Fruit fly (Drosophila melanogaster): ENCODE measurements around the gene obst-E.

The obst-E gene

dm6 chr2L:5720407-5721228, 45.3 kb downstream of the obst-E start, which contains the start of the genes CG11149 and sip1 (continued):
- peak; percentile 64 for TF ChIP-seq unc-4 (GFP tag; IDR thresholded peaks at IDR 0.05; ENCODE audit: partially characterized antibody)
- peak; percentile 43 for TF ChIP-seq sens (GFP tag)
- TF ChIP-seq stwl (tag; optimal IDR thresholded peaks at IDR 0.05) = peak; percentile 77
- no peak for TF ChIP-seq CG10543 (GFP tag; optimal IDR thresholded peaks at IDR 0.05)
- no peak for TF ChIP-seq CG9876 (GFP tag; optimal IDR thresholded peaks at IDR 0.05)
- no peak for TF ChIP-seq Elba2 (GFP tag; optimal IDR thresholded peaks at IDR 0.05)
- peak; percentile 67 for TF ChIP-seq bbx (GFP tag; IDR thresholded peaks at IDR 0.05; ENCODE audit: partially characterized antibody)
- TF ChIP-seq Dp (GFP tag; optimal IDR thresholded peaks at IDR 0.05) = peak; percentile 87
- no peak for TF ChIP-seq Oaz (GFP tag; IDR thresholded peaks at IDR 0.05)
- peak; percentile 47; the same call in 1 of the 2 replicates for TF ChIP-seq Bgb (GFP tag; IDR thresholded peaks at IDR 0.05; ENCODE audit: partially characterized antibody)
- TF ChIP-seq sob (GFP tag; IDR thresholded peaks at IDR 0.05) = no peak
- no peak for TF ChIP-seq NC2α (GFP tag; optimal IDR thresholded peaks at IDR 0.05)
- TF ChIP-seq CG6791 (GFP tag; IDR thresholded peaks at IDR 0.05; ENCODE audit: partially characterized antibody) = peak; percentile 46; the same call in 1 of the 3 replicates
- TF ChIP-seq CG2116 (GFP tag; optimal IDR thresholded peaks at IDR 0.05) = peak; percentile 19
- no peak for TF ChIP-seq ara (GFP tag; IDR thresholded peaks at IDR 0.05)
- TF ChIP-seq Sry-δ (GFP tag; optimal IDR thresholded peaks at IDR 0.05) = peak; percentile 74
- no peak for TF ChIP-seq HLH3B (GFP tag; IDR thresholded peaks at IDR 0.05)
- TF ChIP-seq fru (optimal IDR thresholded peaks at IDR 0.05) = no peak
- TF ChIP-seq bsh (GFP tag; optimal IDR thresholded peaks at IDR 0.05) = no peak
- no peak for TF ChIP-seq CG9727 (GFP tag; optimal IDR thresholded peaks at IDR 0.05)
- TF ChIP-seq CG30403 (GFP tag; optimal IDR thresholded peaks at IDR 0.05) = no peak
- no peak for TF ChIP-seq CG10274 (GFP tag; optimal IDR thresholded peaks at IDR 0.05)
- peak; percentile 29 for TF ChIP-seq sd (tag; optimal IDR thresholded peaks at IDR 0.05)
- TF ChIP-seq CG15479 (GFP tag; optimal IDR thresholded peaks at IDR 0.05) = no peak
- no peak for TF ChIP-seq Asciz (GFP tag; optimal IDR thresholded peaks at IDR 0.05)
- TF ChIP-seq fd64A (GFP tag; optimal IDR thresholded peaks at IDR 0.05) = no peak
- TF ChIP-seq CG2202 (tag; optimal IDR thresholded peaks at IDR 0.05) = no peak
- TF ChIP-seq aop (GFP tag; IDR thresholded peaks at IDR 0.05) = no peak
- TF ChIP-seq row (GFP tag; IDR thresholded peaks at IDR 0.05) = no peak
- TF ChIP-seq CG7372 (GFP tag; IDR thresholded peaks at IDR 0.05) = no peak
- TF ChIP-seq CG4820 (GFP tag; optimal IDR thresholded peaks at IDR 0.05) = no peak
- no peak for TF ChIP-seq esg (GFP tag; conservative IDR thresholded peaks at IDR 0.05)
- TF ChIP-seq Hr51 (GFP tag; optimal IDR thresholded peaks at IDR 0.05) = no peak
- TF ChIP-seq caup (GFP tag; optimal IDR thresholded peaks at IDR 0.05; ENCODE audit: severe bottlenecking) = no peak
- TF ChIP-seq CTCF (GFP tag; optimal IDR thresholded peaks at IDR 0.05) = no peak
- TF ChIP-seq lab (GFP tag; optimal IDR thresholded peaks at IDR 0.05) = no peak
- TF ChIP-seq fu2 (GFP tag; optimal IDR thresholded peaks at IDR 0.05) = no peak
- TF ChIP-seq Gug (GFP tag; IDR thresholded peaks at IDR 0.05) = no peak
- no peak for TF ChIP-seq sens-2 (GFP tag; IDR thresholded peaks at IDR 0.05)
- no peak for TF ChIP-seq CG12299 (tag; optimal IDR thresholded peaks at IDR 0.05)
- TF ChIP-seq corto (GFP tag; optimal IDR thresholded peaks at IDR 0.05) = no peak
- TF ChIP-seq sug (tag; optimal IDR thresholded peaks at IDR 0.05) = peak; percentile 75
- no peak for TF ChIP-seq CG17802 (tag; optimal IDR thresholded peaks at IDR 0.05)
- peak; percentile 37; the same call in 1 of the 2 replicates for TF ChIP-seq vvl (GFP tag; IDR thresholded peaks at IDR 0.05)
- TF ChIP-seq tin (GFP tag; optimal IDR thresholded peaks at IDR 0.05) = no peak
- peak; percentile 48; the same call in 1 of the 3 replicates for TF ChIP-seq CG16813 (GFP tag; IDR thresholded peaks at IDR 0.05; ENCODE audit: partially characterized antibody)
- no peak for TF ChIP-seq NFAT (GFP tag; IDR thresholded peaks at IDR 0.05)
- TF ChIP-seq CG14441 (GFP tag; IDR thresholded peaks at IDR 0.05) = 0 out of 2 replicates have a peak, but pooled peaks have one; percentile 7
- no peak for TF ChIP-seq CG7745 (tag; optimal IDR thresholded peaks at IDR 0.05)

Measured in whole organism, embryonic.